Fruit fly (Drosophila melanogaster): ENCODE results near the gene del.

dm6 chr2L:21105127-21105526 is 43.2 kb downstream of the del start:
- TF ChIP-seq Clk (GFP tag; optimal IDR thresholded peaks at IDR 0.05) (no peak), CG11617 (GFP tag; optimal IDR thresholded peaks at IDR 0.05) (no peak), CG7045 (GFP tag; optimal IDR thresholded peaks at IDR 0.05) (no peak), CG1620 (GFP tag; optimal IDR thresholded peaks at IDR 0.05) (no peak), CG12768 (GFP tag; optimal IDR thresholded peaks at IDR 0.05) (no peak), kay (GFP tag; ENCODE audit: borderline replicate concordance) (no peak), CG7101 (tag; optimal IDR thresholded peaks at IDR 0.05) (no peak), cnc (optimal IDR thresholded peaks at IDR 0.05) (no peak), toe (GFP tag; optimal IDR thresholded peaks at IDR 0.05) (no peak), pad (GFP tag; optimal IDR thresholded peaks at IDR 0.05) (no peak)
